Worm (Caenorhabditis elegans) whole organism, L1 larva: ENCODE data around the gene gmps-1.

Experiments
- C16A3.4 ChIP-seq: fragments of 150-350 bp; optimal IDR thresholded peaks from 2 replicates; lab custom pipeline; 2014; ENCODE audit warnings: missing biosample characterization, missing genetic modification characterization
- ceh-82 ChIP-seq, 3 experiments: fragments of 150-350 bp in 1 of 3; sonication (generic microtip) in 2 of 3; optimal IDR thresholded peaks; 2 replicates each; lab custom pipeline; 2014 to 2017; ENCODE audit warnings: missing biosample characterization in 3 of 3, missing genetic modification characterization in 3 of 3
- egl-13 ChIP-seq: sonication (generic microtip); optimal IDR thresholded peaks from 2 replicates; lab custom pipeline; 2016; ENCODE audit warnings: missing genotype, missing genetic modification reagents, missing genetic modification characterization, missing compliant biosample characterization
- elt-3 ChIP-seq, 6 experiments: fragments of 150-350 bp in 1 of 6; sonication (generic microtip); optimal IDR thresholded peaks; 2 replicates each; lab custom pipeline; 2017 to 2018; ENCODE audit warnings: missing biosample characterization in 6 of 6, missing genetic modification characterization in 6 of 6, inconsistent platforms in 1 of 6
- fos-1 ChIP-seq: fragments of 150-350 bp; optimal IDR thresholded peaks from 2 replicates; lab custom pipeline; 2014; ENCODE audit warnings: missing biosample characterization, missing genetic modification characterization
- nhr-77 ChIP-seq: fragments of 150-350 bp; optimal IDR thresholded peaks from 2 replicates; lab custom pipeline; 2014; ENCODE audit warnings: missing biosample characterization, missing genetic modification characterization
- nhr-90 ChIP-seq: sonication (generic microtip); optimal IDR thresholded peaks from 2 replicates; lab custom pipeline; 2016; ENCODE audit warnings: mild to moderate bottlenecking, missing genetic modification characterization, missing compliant biosample characterization; ENCODE audit not compliant: poor library complexity
- skn-1 ChIP-seq: fragments of 150-350 bp; optimal IDR thresholded peaks from 2 replicates; lab custom pipeline; 2014; ENCODE audit warnings: missing biosample characterization, missing genetic modification characterization
- snpc-4 ChIP-seq: fragments of 150-350 bp; optimal IDR thresholded peaks from 2 replicates; lab custom pipeline; 2014; ENCODE audit warnings: missing biosample characterization, missing genetic modification characterization
- unc-130 ChIP-seq: fragments of 150-350 bp; optimal IDR thresholded peaks from 2 replicates; lab custom pipeline; 2017; ENCODE audit warnings: missing biosample characterization, missing genetic modification characterization, inconsistent platforms

DNA sequence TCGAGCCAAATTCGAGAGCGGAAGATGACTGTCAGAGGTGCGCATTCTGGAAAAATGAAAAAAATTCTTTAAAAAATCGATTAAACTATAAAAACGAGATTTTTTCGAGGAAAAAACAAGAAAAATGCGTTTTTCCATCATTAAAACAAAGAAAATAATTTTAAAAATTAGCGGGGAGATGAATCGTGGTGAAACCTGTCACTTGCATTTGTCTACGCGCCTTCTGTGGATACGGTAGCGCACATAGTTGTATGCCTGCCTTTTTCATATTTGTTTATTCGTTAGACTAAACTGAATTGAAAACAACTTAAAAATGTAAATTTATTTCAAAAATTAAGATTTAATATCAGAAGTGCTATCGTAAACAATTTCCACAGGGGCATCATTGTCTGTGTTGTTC is 15.9 kb upstream of the gmps-1 start, which contains the start of gene egg-3:
- TF ChIP-seq C16A3.4 (no peak), skn-1 (tag; lab: Kevin White, UChicago) (no peak), elt-3 (tag; optimal IDR thresholded peaks at IDR 0.05; lab: Kevin White, UChicago) (no peak), nhr-77 (tag; lab: Kevin White, UChicago) (no peak), fos-1 (tag; lab: Kevin White, UChicago) (no peak), ceh-82 (tag; optimal IDR thresholded peaks at IDR 0.05; lab: Kevin White, UChicago) (no peak), nhr-90 (tag; lab: Kevin White, UChicago) (no peak), snpc-4 (tag; lab: Kevin White, UChicago) (no peak), unc-130 (tag; lab: Kevin White, UChicago) (no peak), egl-13 (tag; lab: Kevin White, UChicago) (no peak)
